Fruit fly (Drosophila melanogaster) whole organism, pupa: ENCODE results near the gene Ip259.

Source experiments
- CG10348 ChIP-seq: fragments of 200-800 bp; sonication (Bioruptor generic); IDR thresholded peaks from 2 replicates; pipeline ENCODE4 v1.3.6; 2022; ENCODE audit warnings: missing biosample characterization, missing genetic modification characterization
- CG12605 ChIP-seq: fragments of 200-800 bp; sonication (Bioruptor generic); IDR thresholded peaks from 2 replicates; pipeline ENCODE4 v1.3.6; 2022; ENCODE audit warnings: missing biosample characterization, missing genetic modification characterization
- CG13204 ChIP-seq: fragments of 200-800 bp; sonication (Bioruptor generic); optimal IDR thresholded peaks from 2 replicates; lab custom pipeline; 2018; ENCODE audit warnings: missing biosample characterization, mild to moderate bottlenecking, missing genetic modification characterization, moderate library complexity
- CG14655 ChIP-seq: fragments of 200-800 bp; sonication (Bioruptor generic); optimal IDR thresholded peaks from 3 replicates; lab custom pipeline; 2017; ENCODE audit warnings: mild to moderate bottlenecking, missing biosample characterization, missing genetic modification reagents, missing genetic modification characterization
- CG17806 ChIP-seq: fragments of 200-800 bp; sonication (Bioruptor generic); optimal IDR thresholded peaks from 2 replicates; lab custom pipeline; 2018; ENCODE audit warnings: missing biosample characterization, mild to moderate bottlenecking, missing genetic modification characterization, moderate library complexity
- CG32121 ChIP-seq: fragments of 200-800 bp; sonication (Bioruptor generic); IDR thresholded peaks from 2 replicates; pipeline ENCODE4 v1.3.6; 2022; ENCODE audit warnings: missing biosample characterization, missing genetic modification characterization
- CG34367 ChIP-seq: fragments of 200-800 bp; sonication (Bioruptor generic); optimal IDR thresholded peaks from 2 replicates; lab custom pipeline; 2018; ENCODE audit warnings: missing biosample characterization, mild to moderate bottlenecking, missing genetic modification characterization
- CG4496 ChIP-seq: fragments of 200-800 bp; sonication (Bioruptor generic); IDR thresholded peaks from 3 replicates; pipeline ENCODE4 v1.3.6; 2022; ENCODE audit warnings: missing biosample characterization, missing genetic modification characterization
- CG8159 ChIP-seq: fragments of 200-800 bp; sonication (Bioruptor generic); optimal IDR thresholded peaks from 3 replicates; lab custom pipeline; 2018; ENCODE audit warnings: missing biosample characterization, mild to moderate bottlenecking, missing genetic modification characterization, moderate library complexity
- CG8301 ChIP-seq: fragments of 200-800 bp; sonication (Bioruptor generic); optimal IDR thresholded peaks from 2 replicates; lab custom pipeline; 2018; ENCODE audit warnings: missing biosample characterization, mild to moderate bottlenecking, missing genetic modification characterization
- CG9948 ChIP-seq: fragments of 200-800 bp; sonication (Bioruptor generic); optimal IDR thresholded peaks from 2 replicates; lab custom pipeline; 2018; ENCODE audit warnings: missing biosample characterization, mild to moderate bottlenecking, missing genetic modification characterization, moderate library complexity
- D1 ChIP-seq: fragments of 200-800 bp; sonication (Bioruptor generic); optimal IDR thresholded peaks from 2 replicates; lab custom pipeline; 2018; ENCODE audit warnings: missing biosample characterization, mild to moderate bottlenecking, missing genetic modification characterization, moderate library complexity
- EcR ChIP-seq: fragments of 200-800 bp; sonication (Bioruptor generic); optimal IDR thresholded peaks from 3 replicates; lab custom pipeline; 2019; ENCODE audit warnings: missing biosample characterization, missing genetic modification characterization, mild to moderate bottlenecking, moderate library complexity, missing genetic modification reagents
- Pif1A ChIP-seq: fragments of 200-800 bp; sonication (Bioruptor generic); optimal IDR thresholded peaks from 3 replicates; lab custom pipeline; 2016; ENCODE audit warnings: missing biosample characterization, missing genetic modification characterization
- Pif1B ChIP-seq: fragments of 200-800 bp; sonication (Bioruptor generic); optimal IDR thresholded peaks from 3 replicates; lab custom pipeline; 2016; ENCODE audit warnings: missing biosample characterization, missing genetic modification characterization
- Snoo ChIP-seq: fragments of 200-800 bp; sonication (Bioruptor generic); optimal IDR thresholded peaks from 3 replicates; lab custom pipeline; 2017; ENCODE audit warnings: missing biosample characterization, mild to moderate bottlenecking, missing genetic modification characterization, inconsistent platforms
- fd96Ca ChIP-seq: fragments of 200-800 bp; sonication (Bioruptor generic); IDR thresholded peaks from 3 replicates; pipeline ENCODE4 v1.3.6; 2022; ENCODE audit warnings: missing biosample characterization, missing genetic modification characterization
- gl ChIP-seq: fragments of 200-800 bp; sonication (Bioruptor generic); optimal IDR thresholded peaks from 2 replicates; lab custom pipeline; 2018; ENCODE audit warnings: missing biosample characterization, mild to moderate bottlenecking, missing genetic modification characterization
- rn ChIP-seq: fragments of 200-800 bp; sonication (Bioruptor generic); IDR thresholded peaks from 2 replicates; pipeline ENCODE4 v1.3.6; 2022; ENCODE audit warnings: missing biosample characterization, missing genetic modification characterization

Ip259 gene

DNA sequence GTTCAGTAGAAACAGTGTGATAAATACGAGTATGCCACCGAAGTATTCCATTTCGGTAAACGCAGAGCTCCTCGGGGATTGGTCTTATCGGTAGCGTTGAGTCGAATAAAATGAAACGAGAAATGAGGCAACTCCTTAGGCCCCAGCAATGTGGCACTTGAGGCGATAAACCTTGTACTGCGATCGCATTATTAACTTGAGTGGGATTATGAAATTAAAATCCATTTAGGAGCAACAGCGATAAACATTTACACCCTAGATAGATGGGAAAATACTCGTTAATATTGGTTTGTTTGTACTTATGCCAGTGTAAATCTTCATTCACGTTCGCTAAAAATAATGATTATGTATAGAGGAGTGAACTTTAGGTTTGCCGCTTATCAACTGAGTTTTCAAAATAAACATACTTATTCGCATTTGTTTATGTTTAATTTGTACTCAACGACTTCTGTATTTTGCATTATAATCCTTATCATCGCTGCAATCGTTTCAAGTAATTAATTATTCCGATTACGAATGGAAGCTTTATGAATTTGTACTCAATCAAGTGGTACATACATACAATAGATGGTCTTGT is 47.9 kb downstream of the Ip259 start:
- no peak for TF ChIP-seq EcR (GFP tag; lab: Kevin White, UChicago)
- no peak for TF ChIP-seq CG32121 (GFP tag; lab: Robert Waterston, UW)
- no peak for TF ChIP-seq fd96Ca (GFP tag; lab: Robert Waterston, UW)
- no peak for TF ChIP-seq CG12605
- TF ChIP-seq Snoo, result no peak
- TF ChIP-seq CG10348, result no peak
- no peak for TF ChIP-seq rn (GFP tag; lab: Robert Waterston, UW)
- no peak for TF ChIP-seq CG14655
- no peak for TF ChIP-seq CG9948 (tag; lab: Kevin White, UChicago)
- TF ChIP-seq D1 (tag; lab: Kevin White, UChicago), result no peak
- no peak for TF ChIP-seq CG8159
- TF ChIP-seq Pif1A (GFP tag; lab: Kevin White, UChicago), result no peak
- TF ChIP-seq CG4496 (GFP tag; lab: Robert Waterston, UW), result no peak
- TF ChIP-seq gl, result no peak
- no peak for TF ChIP-seq CG8301 (tag; lab: Kevin White, UChicago)
- no peak for TF ChIP-seq CG13204 (GFP tag; lab: Kevin White, UChicago)
- TF ChIP-seq Pif1B, result no peak
- TF ChIP-seq CG34367 (tag; lab: Kevin White, UChicago), result no peak

- TF ChIP-seq CG12605, result peak; percentile 12; the same call in 1 of the 2 replicates
- no peak for TF ChIP-seq CG13204 (GFP tag; lab: Kevin White, UChicago)
Observed at dm6 chr2L:10457191-10457899, 49.2 kb downstream of the Ip259 start, which contains the start of the genes LManI and LManII. LManI (minus strand) TSS chr2L:10457241. LManII (plus strand) TSS chr2L:10457658.

- TF ChIP-seq Snoo (no peak), gl (no peak), CG4496 (GFP tag; lab: Robert Waterston, UW) (no peak), CG32121 (GFP tag; lab: Robert Waterston, UW) (no peak), Pif1A (GFP tag; lab: Kevin White, UChicago) (no peak), fd96Ca (GFP tag; lab: Robert Waterston, UW) (no peak), D1 (tag; lab: Kevin White, UChicago) (no peak), CG9948 (tag; lab: Kevin White, UChicago) (no peak), CG17806 (tag; lab: Kevin White, UChicago) (no peak), EcR (GFP tag; lab: Kevin White, UChicago) (no peak), CG12605 (no peak)
Observed at dm6 chr2L:10458979-10459378, 50.8 kb downstream of the Ip259 start.
